Worm (Caenorhabditis elegans): ENCODE data around the gene Y116A8C.40.

Y116A8C.40 gene

DNA sequence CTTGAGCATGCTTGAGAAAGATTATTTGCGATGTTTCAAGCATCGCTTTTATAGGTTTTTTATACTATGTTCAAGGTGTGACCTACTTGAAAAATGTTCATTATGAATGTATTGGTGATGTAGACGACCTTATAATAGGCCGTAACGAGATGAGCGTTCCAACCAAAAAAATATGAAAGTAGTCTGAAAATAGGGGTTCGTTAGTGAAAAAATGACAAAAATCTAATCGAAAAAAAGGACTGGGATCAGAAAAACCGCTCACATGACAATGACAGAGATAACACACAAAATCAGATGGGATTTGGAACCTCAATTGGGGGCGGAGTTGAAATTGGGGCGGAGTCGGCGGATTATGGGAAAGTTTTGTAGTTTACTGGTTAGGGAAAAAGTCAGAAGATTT, at the start of gene Y116A8C.40:
TSS of gene Y116A8C.40 (minus strand) at position 101 of the 400 bp plus-strand sequence.
- TF ChIP-seq sea-1 (GFP tag; conservative IDR thresholded peaks at IDR 0.05), result no peak
- no peak for TF ChIP-seq hnd-1 (tag; optimal IDR thresholded peaks at IDR 0.05)
- no peak for TF ChIP-seq ama-1 (optimal IDR thresholded peaks at IDR 0.05)
- TF ChIP-seq F13C5.2 (tag; optimal IDR thresholded peaks at IDR 0.05), result no peak

DNA sequence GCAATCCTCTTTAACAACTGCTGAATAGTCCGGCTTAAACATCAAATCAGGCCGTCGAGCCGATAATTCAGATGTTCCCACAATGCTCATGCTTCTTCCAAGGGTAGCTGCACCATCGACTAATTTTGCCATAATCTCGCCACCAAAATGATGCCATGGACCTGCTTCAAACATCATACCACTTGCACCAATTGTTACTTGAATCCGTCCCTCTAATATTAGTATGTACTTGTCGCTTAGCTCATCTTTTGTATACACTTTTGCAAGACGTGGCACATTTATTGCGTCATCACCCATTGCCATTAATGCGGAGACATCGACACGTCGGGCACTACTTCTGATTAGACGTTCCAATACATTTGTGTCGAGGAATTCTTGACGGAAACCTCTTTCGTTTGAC, 48.9 kb upstream of the Y116A8C.40 start:
- no peak for TF ChIP-seq scrt-1 (GFP tag; IDR thresholded peaks at IDR 0.05)
- TF ChIP-seq sea-1 (GFP tag; conservative IDR thresholded peaks at IDR 0.05), result no peak

DNA sequence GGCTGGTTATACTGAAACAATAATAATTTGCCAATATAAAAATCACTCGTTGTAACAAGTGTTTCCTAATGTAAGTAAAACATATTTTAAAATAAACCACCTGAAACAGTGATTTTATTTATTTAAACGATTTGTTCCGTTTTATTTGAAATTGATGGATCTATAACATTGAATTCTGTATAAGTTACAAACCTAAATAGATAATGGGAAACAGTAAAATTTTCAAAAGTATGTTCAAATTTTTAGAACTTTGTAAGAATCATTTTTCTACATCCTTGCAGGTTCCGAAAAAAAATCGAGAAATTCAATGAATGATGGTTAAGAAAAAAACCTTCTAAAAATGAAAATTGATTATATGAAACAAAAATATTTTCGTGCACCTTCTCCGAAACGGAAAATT, 42.7 kb upstream of the Y116A8C.40 start:
- TF ChIP-seq hmg-4 (GFP tag; optimal IDR thresholded peaks at IDR 0.05) (no peak), aly-1 (tag; optimal IDR thresholded peaks at IDR 0.05) (no peak), pes-1 (GFP tag; IDR thresholded peaks at IDR 0.05) (no peak), flt-1 (GFP tag; IDR thresholded peaks at IDR 0.05) (no peak), hnd-1 (tag; optimal IDR thresholded peaks at IDR 0.05) (no peak), hmbx-1 (tag; optimal IDR thresholded peaks at IDR 0.05) (no peak)

DNA sequence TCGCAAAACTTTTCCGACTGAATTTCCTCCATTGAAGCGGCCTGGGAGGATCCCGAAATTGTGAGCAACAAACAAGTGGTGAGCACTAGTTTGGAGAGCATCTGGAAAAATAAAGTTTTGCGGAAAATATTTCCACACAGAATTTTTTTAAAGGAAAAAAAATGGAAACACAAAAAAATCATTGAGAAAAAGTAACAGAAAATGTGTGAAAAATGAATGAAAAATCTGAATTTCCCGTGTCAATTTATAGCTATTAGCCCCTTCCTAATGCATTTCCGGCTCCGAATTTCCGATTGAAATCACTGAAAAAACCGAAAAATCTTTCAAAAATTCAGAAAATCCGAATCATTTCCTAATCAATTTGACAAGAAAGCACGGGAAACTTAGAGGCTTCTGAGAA, 41.0 kb upstream of the Y116A8C.40 start, which contains the start of gene flp-17:
TSS of gene flp-17 (minus strand) at position 101 of the 400 bp plus-strand sequence.
- TF ChIP-seq flt-1 (GFP tag; IDR thresholded peaks at IDR 0.05) (no peak), ets-7 (tag; optimal IDR thresholded peaks at IDR 0.05) (no peak), B0310.2 (tag; optimal IDR thresholded peaks at IDR 0.05) (no peak), pes-1 (GFP tag; IDR thresholded peaks at IDR 0.05) (no peak), aly-1 (tag; optimal IDR thresholded peaks at IDR 0.05) (no peak), tbx-11 (GFP tag; IDR thresholded peaks at IDR 0.05) (no peak), ceh-36 (tag; optimal IDR thresholded peaks at IDR 0.05) (no peak), hnd-1 (tag; optimal IDR thresholded peaks at IDR 0.05) (no peak), sea-1 (GFP tag; conservative IDR thresholded peaks at IDR 0.05) (no peak), hmg-4 (GFP tag; optimal IDR thresholded peaks at IDR 0.05) (no peak), ama-1 (optimal IDR thresholded peaks at IDR 0.05) (no peak), tra-4 (tag; optimal IDR thresholded peaks at IDR 0.05) (no peak), hmbx-1 (tag; optimal IDR thresholded peaks at IDR 0.05) (no peak), ceh-13 (GFP tag; optimal IDR thresholded peaks at IDR 0.05) (no peak), tbx-37 (GFP tag; conservative IDR thresholded peaks at IDR 0.05) (no peak), scrt-1 (GFP tag; IDR thresholded peaks at IDR 0.05) (no peak), F13C5.2 (tag; optimal IDR thresholded peaks at IDR 0.05) (no peak)

- TF ChIP-seq pes-1 (GFP tag; IDR thresholded peaks at IDR 0.05) (no peak), ceh-36 (tag; optimal IDR thresholded peaks at IDR 0.05) (no peak), F13C5.2 (tag; optimal IDR thresholded peaks at IDR 0.05) (no peak), sea-1 (GFP tag; conservative IDR thresholded peaks at IDR 0.05) (no peak), B0310.2 (tag; optimal IDR thresholded peaks at IDR 0.05) (no peak), flt-1 (GFP tag; IDR thresholded peaks at IDR 0.05) (no peak), tbx-37 (GFP tag; conservative IDR thresholded peaks at IDR 0.05) (no peak), hnd-1 (tag; optimal IDR thresholded peaks at IDR 0.05) (no peak), ets-7 (tag; optimal IDR thresholded peaks at IDR 0.05) (no peak), hmbx-1 (tag; optimal IDR thresholded peaks at IDR 0.05) (no peak), aly-1 (tag; optimal IDR thresholded peaks at IDR 0.05) (no peak), hmg-4 (GFP tag; optimal IDR thresholded peaks at IDR 0.05) (no peak), tbx-11 (GFP tag; IDR thresholded peaks at IDR 0.05) (no peak), tra-4 (tag; optimal IDR thresholded peaks at IDR 0.05) (no peak), ama-1 (optimal IDR thresholded peaks at IDR 0.05) (no peak), ceh-13 (GFP tag; optimal IDR thresholded peaks at IDR 0.05) (no peak), scrt-1 (GFP tag; IDR thresholded peaks at IDR 0.05) (no peak)
Measured at ce11 chrIV:17189193-17189592, 38.4 kb upstream of the Y116A8C.40 start.

ce11 chrIV:17183629-17184028, 32.9 kb upstream of the Y116A8C.40 start, which contains the start of gene col-138:
col-138 (minus strand) TSS chrIV:17183729.
- TF ChIP-seq tra-4 (tag; optimal IDR thresholded peaks at IDR 0.05) (no peak), flt-1 (GFP tag; IDR thresholded peaks at IDR 0.05) (no peak), ceh-36 (tag; optimal IDR thresholded peaks at IDR 0.05) (no peak), hnd-1 (tag; optimal IDR thresholded peaks at IDR 0.05) (no peak), aly-1 (tag; optimal IDR thresholded peaks at IDR 0.05) (no peak), scrt-1 (GFP tag; IDR thresholded peaks at IDR 0.05) (no peak), tbx-11 (GFP tag; IDR thresholded peaks at IDR 0.05) (no peak), pes-1 (GFP tag; IDR thresholded peaks at IDR 0.05) (no peak), B0310.2 (tag; optimal IDR thresholded peaks at IDR 0.05) (no peak), tbx-37 (GFP tag; conservative IDR thresholded peaks at IDR 0.05) (no peak), ceh-13 (GFP tag; optimal IDR thresholded peaks at IDR 0.05) (no peak), hmbx-1 (tag; optimal IDR thresholded peaks at IDR 0.05) (no peak), ama-1 (optimal IDR thresholded peaks at IDR 0.05) (no peak)

ce11 chrIV:17183032-17183608, 32.3 kb upstream of the Y116A8C.40 start:
- TF ChIP-seq tra-4 (tag; optimal IDR thresholded peaks at IDR 0.05) (no peak), tbx-37 (GFP tag; conservative IDR thresholded peaks at IDR 0.05) (no peak), scrt-1 (GFP tag; IDR thresholded peaks at IDR 0.05) (no peak), ceh-13 (GFP tag; optimal IDR thresholded peaks at IDR 0.05) (no peak), F13C5.2 (tag; optimal IDR thresholded peaks at IDR 0.05) (no peak), hmbx-1 (tag; optimal IDR thresholded peaks at IDR 0.05) (no peak), aly-1 (tag; optimal IDR thresholded peaks at IDR 0.05) (no peak), hmg-4 (GFP tag; optimal IDR thresholded peaks at IDR 0.05) (no peak), sea-1 (GFP tag; conservative IDR thresholded peaks at IDR 0.05) (no peak), flt-1 (GFP tag; IDR thresholded peaks at IDR 0.05) (no peak), hnd-1 (tag; optimal IDR thresholded peaks at IDR 0.05) (no peak), tbx-11 (GFP tag; IDR thresholded peaks at IDR 0.05) (no peak), pes-1 (GFP tag; IDR thresholded peaks at IDR 0.05) (no peak), ets-7 (tag; optimal IDR thresholded peaks at IDR 0.05) (no peak), ceh-36 (tag; optimal IDR thresholded peaks at IDR 0.05) (no peak), B0310.2 (tag; optimal IDR thresholded peaks at IDR 0.05) (no peak), ama-1 (optimal IDR thresholded peaks at IDR 0.05) (no peak)

DNA sequence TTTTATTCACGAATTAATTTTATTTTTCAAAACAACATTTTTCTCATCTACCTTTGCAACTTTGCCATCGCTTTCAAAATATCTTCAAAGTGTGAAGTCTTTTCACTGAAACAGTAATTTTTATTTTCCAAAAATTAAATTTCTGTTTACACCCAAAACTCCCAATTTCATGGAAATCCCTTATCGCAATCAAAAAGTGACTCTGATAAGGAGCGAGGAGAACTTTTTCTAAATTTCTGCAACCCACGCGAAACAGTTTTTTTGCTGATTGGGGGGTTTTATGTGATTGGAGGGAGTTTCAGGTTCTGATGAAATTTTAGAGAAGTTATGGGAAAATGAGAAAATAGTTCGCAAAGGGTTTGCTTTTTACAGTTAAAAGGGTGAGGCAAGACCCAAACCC, 28.8 kb upstream of the Y116A8C.40 start:
- TF ChIP-seq tbx-37 (GFP tag; conservative IDR thresholded peaks at IDR 0.05) (no peak), aly-1 (tag; optimal IDR thresholded peaks at IDR 0.05) (no peak)
